Worm (Caenorhabditis elegans): Measurements from ENCODE around the gene ZK930.2.

Gene ZK930.2

ce11 chrII:11845954-11846353 lies 47.3 kb downstream of the ZK930.2 start (continued):
- TF ChIP-seq nhr-111 (GFP tag; optimal IDR thresholded peaks at IDR 0.05), result no peak
- no peak for TF ChIP-seq Y5F2A.4 (GFP tag; optimal IDR thresholded peaks at IDR 0.05)
- peak; percentile 52 for TF ChIP-seq mep-1 (tag; optimal IDR thresholded peaks at IDR 0.05)
- peak; percentile 15 for TF ChIP-seq nhr-28 (tag; optimal IDR thresholded peaks at IDR 0.05)
- TF ChIP-seq lin-13 (GFP tag; optimal IDR thresholded peaks at IDR 0.05), result peak; percentile 55
- no peak for TF ChIP-seq madf-5 (GFP tag; IDR thresholded peaks at IDR 0.05)
- TF ChIP-seq aly-2 (tag; optimal IDR thresholded peaks at IDR 0.05), result no peak
- TF ChIP-seq pha-4 (GFP tag; IDR thresholded peaks at IDR 0.05), result no peak
- TF ChIP-seq pha-4 (tag; optimal IDR thresholded peaks at IDR 0.05), result no peak
- TF ChIP-seq jun-1 (tag; optimal IDR thresholded peaks at IDR 0.05), result no peak
- no peak for TF ChIP-seq Y48G9A.11 (GFP tag; IDR thresholded peaks at IDR 0.05)

DNA sequence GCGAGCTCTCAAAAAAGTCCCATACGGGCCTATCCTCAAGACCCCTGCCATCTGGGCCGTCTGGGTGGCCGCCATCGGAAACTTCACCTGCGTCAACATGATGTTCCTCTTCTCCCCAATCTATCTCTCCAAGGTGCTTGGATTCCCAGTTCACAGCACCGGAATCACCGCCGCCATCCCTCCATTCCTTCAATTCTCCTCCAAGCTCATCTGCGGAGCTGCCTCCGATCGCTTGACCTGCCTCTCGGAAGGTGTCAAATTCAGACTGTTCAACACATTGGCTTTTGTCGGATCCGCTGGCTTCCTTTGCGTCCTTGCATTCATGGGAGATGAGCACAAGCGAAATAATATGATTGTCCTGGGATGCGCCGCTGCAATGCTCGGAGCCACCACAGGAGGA lies 48.2 kb downstream of the ZK930.2 start:
- TF ChIP-seq set-16 (GFP tag; IDR thresholded peaks at IDR 0.05), result peak; percentile 76
- no peak for TF ChIP-seq arid-1 (GFP tag; conservative IDR thresholded peaks at IDR 0.05)
- TF ChIP-seq madf-9 (GFP tag; conservative IDR thresholded peaks at IDR 0.05), result 0 out of 2 replicates have a peak, but pooled peaks have one; percentile 6
- TF ChIP-seq lin-13 (GFP tag; optimal IDR thresholded peaks at IDR 0.05), result no peak
- TF ChIP-seq daf-19 (GFP tag; conservative IDR thresholded peaks at IDR 0.05), result no peak
- TF ChIP-seq F49E8.2 (tag; optimal IDR thresholded peaks at IDR 0.05; ENCODE audit: borderline replicate concordance), result no peak
- no peak for TF ChIP-seq Y105C5A.15 (GFP tag; IDR thresholded peaks at IDR 0.05)
- TF ChIP-seq fos-1 (tag; optimal IDR thresholded peaks at IDR 0.05), result no peak
- TF ChIP-seq lin-39 (tag; optimal IDR thresholded peaks at IDR 0.05), result no peak
- TF ChIP-seq aha-1 (tag), result no peak
- TF ChIP-seq unc-39 (tag; optimal IDR thresholded peaks at IDR 0.05), result no peak
- TF ChIP-seq egl-43 (GFP tag; IDR thresholded peaks at IDR 0.05), result 0 out of 2 replicates have a peak, but pooled peaks have one; percentile 10
- TF ChIP-seq pha-4 (GFP tag; IDR thresholded peaks at IDR 0.05), result no peak
- TF ChIP-seq pha-4 (tag; optimal IDR thresholded peaks at IDR 0.05), result no peak
- TF ChIP-seq daf-12 (tag; optimal IDR thresholded peaks at IDR 0.05), result no peak
- TF ChIP-seq sdz-12 (GFP tag; optimal IDR thresholded peaks at IDR 0.05), result no peak

- TF ChIP-seq nhr-42 (GFP tag; IDR thresholded peaks at IDR 0.05) (no peak), lin-29 (GFP tag; IDR thresholded peaks at IDR 0.05) (no peak), ZK337.2 (GFP tag; IDR thresholded peaks at IDR 0.05) (no peak), mes-2 (tag; optimal IDR thresholded peaks at IDR 0.05; ENCODE audit: poor library complexity, severe bottlenecking) (no peak), aha-1 (tag) (peak; percentile 27)
Observed at ce11 chrII:11844072-11844471, 49.2 kb downstream of the ZK930.2 start.

ce11 chrII:11843441-11843840 lies 49.8 kb downstream of the ZK930.2 start:
- peak; percentile 13 for TF ChIP-seq nhr-28 (tag; optimal IDR thresholded peaks at IDR 0.05)
- no peak for TF ChIP-seq ztf-11 (tag; optimal IDR thresholded peaks at IDR 0.05)

DNA sequence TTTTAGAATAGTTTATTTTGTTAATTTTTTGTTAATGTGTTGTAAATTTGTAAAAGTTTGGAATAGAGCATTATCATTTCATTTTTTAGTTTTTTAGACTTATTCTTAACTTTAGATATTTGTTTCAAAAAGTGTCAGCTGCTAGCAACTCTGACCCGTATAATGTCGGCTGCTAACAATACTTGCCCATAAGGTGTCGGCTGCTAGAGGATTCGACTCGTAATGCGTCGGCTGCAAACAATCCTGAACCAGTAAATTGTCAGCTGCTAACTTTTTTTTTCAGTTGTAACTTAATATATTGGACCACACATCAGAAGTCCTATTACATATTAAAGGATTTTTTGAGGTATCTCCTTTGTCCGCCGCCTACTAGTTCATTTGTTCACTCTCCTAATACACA lies 50.5 kb downstream of the ZK930.2 start:
- TF ChIP-seq T26A8.4 (GFP tag; IDR thresholded peaks at IDR 0.05) (0 out of 2 replicates have a peak, but pooled peaks have one; percentile 23), nhr-102 (tag; optimal IDR thresholded peaks at IDR 0.05) (no peak), php-3 (GFP tag; IDR thresholded peaks at IDR 0.05) (no peak), ceh-28 (tag; optimal IDR thresholded peaks at IDR 0.05) (no peak), tag-97 (GFP tag; IDR thresholded peaks at IDR 0.05) (no peak)

DNA sequence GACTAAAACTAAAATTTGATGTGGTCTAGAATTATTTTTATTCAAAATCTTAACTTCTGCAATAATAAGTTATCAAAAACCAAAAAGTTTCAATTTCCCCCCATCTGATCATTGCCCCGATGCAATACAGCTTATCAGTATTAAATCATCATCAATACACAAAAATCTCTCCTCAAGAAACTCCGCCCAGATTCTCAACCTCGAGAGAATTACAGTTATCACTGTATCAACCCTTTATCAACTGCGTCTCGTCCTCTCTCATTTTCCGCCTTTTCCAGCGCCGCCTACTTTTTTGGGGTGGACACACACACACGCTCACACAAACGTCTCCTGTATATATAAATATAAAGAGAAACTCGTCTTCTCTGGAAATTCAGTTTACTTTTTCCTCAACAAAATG lies 50.9 kb downstream of the ZK930.2 start, which contains the start of gene T27D12.1:
Gene T27D12.1 (plus strand): TSS at position 301 of the 400 bp plus-strand sequence.
- TF ChIP-seq dve-1 (tag; optimal IDR thresholded peaks at IDR 0.05; ENCODE audit: insufficient read depth), result no peak
- no peak for TF ChIP-seq ceh-82 (tag; optimal IDR thresholded peaks at IDR 0.05)
- no peak for TF ChIP-seq aha-1 (tag)
- no peak for TF ChIP-seq nhr-102 (tag; optimal IDR thresholded peaks at IDR 0.05)
- no peak for TF ChIP-seq lsy-2 (tag; optimal IDR thresholded peaks at IDR 0.05)
- no peak for TF ChIP-seq Y48G9A.11 (GFP tag; IDR thresholded peaks at IDR 0.05)
- TF ChIP-seq ztf-11 (tag; optimal IDR thresholded peaks at IDR 0.05), result no peak
- no peak for TF ChIP-seq F49E8.2 (tag; optimal IDR thresholded peaks at IDR 0.05; ENCODE audit: borderline replicate concordance)
- no peak for TF ChIP-seq ceh-32 (tag; optimal IDR thresholded peaks at IDR 0.05; ENCODE audit: poor library complexity)
- no peak for TF ChIP-seq ceh-20 (GFP tag; IDR thresholded peaks at IDR 0.05)
- no peak for TF ChIP-seq nhr-6 (tag; optimal IDR thresholded peaks at IDR 0.05)
- TF ChIP-seq set-16 (GFP tag; IDR thresholded peaks at IDR 0.05), result no peak
- no peak for TF ChIP-seq duxl-1 (tag; optimal IDR thresholded peaks at IDR 0.05; ENCODE audit: poor library complexity)

Measured in whole organism, L4 larva.